Worm (Caenorhabditis elegans): ENCODE data around the gene H42K12.3.

Gene H42K12.3

ce11 chrX:1309446-1309845 lies 1.7 kb upstream of the H42K12.3 start:
- peak; percentile 83 for TF ChIP-seq blmp-1 (tag; optimal IDR thresholded peaks at IDR 0.05; ENCODE audit: insufficient read depth)
- no peak for TF ChIP-seq nhr-129 (tag; optimal IDR thresholded peaks at IDR 0.05)
- peak; percentile 35 for TF ChIP-seq nhr-21 (tag; optimal IDR thresholded peaks at IDR 0.05)

ce11 chrX:1311577-1311976 lies 386 bp downstream of the H42K12.3 start:
- no peak for TF ChIP-seq mdl-1 (tag; optimal IDR thresholded peaks at IDR 0.05)
- TF ChIP-seq fos-1 (tag; optimal IDR thresholded peaks at IDR 0.05), result peak; percentile 7

ce11 chrX:1319708-1320107 lies 8.5 kb downstream of the H42K12.3 start:
- TF ChIP-seq lsy-2 (tag; optimal IDR thresholded peaks at IDR 0.05) (peak in 1 of 2 experiments; percentile 28), C34F6.9 (tag; optimal IDR thresholded peaks at IDR 0.05) (peak; percentile 25), lin-39 (tag; optimal IDR thresholded peaks at IDR 0.05) (no peak), aly-2 (tag; optimal IDR thresholded peaks at IDR 0.05) (no peak), unc-55 (GFP tag; optimal IDR thresholded peaks at IDR 0.05) (peak; percentile 57), nhr-129 (tag; optimal IDR thresholded peaks at IDR 0.05) (peak; percentile 80), mdl-1 (tag; optimal IDR thresholded peaks at IDR 0.05) (peak; percentile 44 to 71), crh-2 (tag; optimal IDR thresholded peaks at IDR 0.05) (peak; percentile 51), lin-11 (tag; optimal IDR thresholded peaks at IDR 0.05) (no peak), ZK546.5 (tag; optimal IDR thresholded peaks at IDR 0.05) (no peak), nhr-21 (tag; optimal IDR thresholded peaks at IDR 0.05) (peak; percentile 38), ama-1 (optimal IDR thresholded peaks at IDR 0.05) (no peak), fos-1 (tag; optimal IDR thresholded peaks at IDR 0.05) (peak; percentile 27), gmeb-1 (tag; optimal IDR thresholded peaks at IDR 0.05) (peak; percentile 17), unc-62 (GFP tag; optimal IDR thresholded peaks at IDR 0.05) (no peak), elt-3 (tag; optimal IDR thresholded peaks at IDR 0.05) (no peak), skn-1 (tag; optimal IDR thresholded peaks at IDR 0.05) (no peak), nhr-23 (tag; optimal IDR thresholded peaks at IDR 0.05) (no peak), snpc-4 (tag; optimal IDR thresholded peaks at IDR 0.05) (no peak), nhr-10 (tag; optimal IDR thresholded peaks at IDR 0.05) (no peak), sma-3 (GFP tag; optimal IDR thresholded peaks at IDR 0.05) (peak; percentile 63), ztf-11 (tag; optimal IDR thresholded peaks at IDR 0.05) (no peak), Y55F3AM.14 (GFP tag; optimal IDR thresholded peaks at IDR 0.05) (peak; percentile 55), zag-1 (tag; optimal IDR thresholded peaks at IDR 0.05) (peak; percentile 3), unc-39 (tag; optimal IDR thresholded peaks at IDR 0.05) (no peak), nhr-6 (tag; optimal IDR thresholded peaks at IDR 0.05) (no peak), nhr-25 (tag; optimal IDR thresholded peaks at IDR 0.05) (no peak), dmd-4 (tag; optimal IDR thresholded peaks at IDR 0.05) (no peak), ztf-1 (GFP tag; conservative IDR thresholded peaks at IDR 0.05) (no peak), sem-4 (tag; optimal IDR thresholded peaks at IDR 0.05) (no peak), F13H6.1 (tag; optimal IDR thresholded peaks at IDR 0.05) (peak; percentile 88), nhr-237 (tag; optimal IDR thresholded peaks at IDR 0.05) (no peak), alr-1 (tag; optimal IDR thresholded peaks at IDR 0.05) (no peak), sma-9 (GFP tag; optimal IDR thresholded peaks at IDR 0.05) (peak; percentile 52), sma-9 (tag; optimal IDR thresholded peaks at IDR 0.05) (no peak), ceh-16 (tag; optimal IDR thresholded peaks at IDR 0.05) (peak; percentile 26), peb-1 (tag; optimal IDR thresholded peaks at IDR 0.05) (no peak), blmp-1 (tag; optimal IDR thresholded peaks at IDR 0.05; ENCODE audit: insufficient read depth) (no peak)

- TF ChIP-seq nhr-25 (tag; optimal IDR thresholded peaks at IDR 0.05) (no peak), snpc-4 (tag; optimal IDR thresholded peaks at IDR 0.05) (no peak), peb-1 (tag; optimal IDR thresholded peaks at IDR 0.05) (no peak), unc-55 (GFP tag; optimal IDR thresholded peaks at IDR 0.05) (no peak), nhr-77 (tag; optimal IDR thresholded peaks at IDR 0.05) (no peak), dmd-4 (tag; optimal IDR thresholded peaks at IDR 0.05) (no peak), ceh-16 (tag; optimal IDR thresholded peaks at IDR 0.05) (no peak), crh-2 (tag; optimal IDR thresholded peaks at IDR 0.05) (no peak), gmeb-1 (tag; optimal IDR thresholded peaks at IDR 0.05) (no peak), egl-27 (tag; optimal IDR thresholded peaks at IDR 0.05) (no peak)
These were observed 9.9 kb downstream of the H42K12.3 start, which contains the start of gene pdk-1 for ce11 chrX:1321044-1321443. TSS of gene pdk-1 (plus strand) at chrX:1321344.

Measured in whole organism, L2 larva.